Worm (Caenorhabditis elegans) whole organism, L4 larva: ENCODE data around the gene str-187.

Experiments
- F49E8.2 ChIP-seq: sonication (generic microtip); optimal IDR thresholded peaks from 2 replicates; lab custom pipeline; 2016; ENCODE audit warnings: missing compliant biosample characterization, mild to moderate bottlenecking, missing genetic modification characterization, borderline replicate concordance
- T20F7.1 ChIP-seq: fragments of 200-800 bp; sonication (Bioruptor generic); optimal IDR thresholded peaks from 2 replicates; lab custom pipeline; 2018; ENCODE audit warnings: mild to moderate bottlenecking, missing genetic modification characterization, missing compliant biosample characterization
- T26A8.4 ChIP-seq: fragments of 200-800 bp; sonication (Bioruptor generic); IDR thresholded peaks from 2 replicates; pipeline ENCODE4 v1.3.6; 2022; ENCODE audit warnings: missing genetic modification characterization, missing compliant biosample characterization
- daf-12 ChIP-seq: fragments of 150-350 bp; optimal IDR thresholded peaks from 2 replicates; lab custom pipeline; 2014; ENCODE audit warnings: missing biosample characterization, missing genetic modification reagents, missing genetic modification characterization
- dmd-6 ChIP-seq: fragments of 200-800 bp; sonication (Bioruptor generic); IDR thresholded peaks from 2 replicates; pipeline ENCODE4 v1.3.6; 2022; ENCODE audit warnings: missing genetic modification reagents, missing genetic modification characterization, missing compliant biosample characterization
- jun-1 ChIP-seq: fragments of 150-350 bp; optimal IDR thresholded peaks from 2 replicates; lab custom pipeline; 2014; ENCODE audit warnings: missing biosample characterization, missing genetic modification reagents, missing genetic modification characterization
- lin-1 ChIP-seq: fragments of 200-800 bp; sonication (Bioruptor generic); IDR thresholded peaks from 2 replicates; pipeline ENCODE4 v1.3.6; 2022; ENCODE audit warnings: missing genetic modification reagents, missing genetic modification characterization, missing compliant biosample characterization
- lir-3 ChIP-seq: sonication (generic microtip); optimal IDR thresholded peaks from 2 replicates; lab custom pipeline; 2016; ENCODE audit warnings: mild to moderate bottlenecking, missing genetic modification characterization, missing compliant biosample characterization
- lsy-2 ChIP-seq, 2 experiments: fragments of 150-350 bp in 1 of 2; sonication (generic microtip) in 1 of 2; optimal IDR thresholded peaks; 2 replicates each; lab custom pipeline; 2014 to 2017; ENCODE audit warnings: missing biosample characterization in 2 of 2, missing genetic modification characterization in 2 of 2
- pqm-1 ChIP-seq: sonication (generic microtip); optimal IDR thresholded peaks from 2 replicates; lab custom pipeline; 2017; ENCODE audit warnings: missing biosample characterization, missing genetic modification characterization
- skn-1 ChIP-seq: fragments of 150-350 bp; optimal IDR thresholded peaks from 2 replicates; lab custom pipeline; 2014; ENCODE audit warnings: missing biosample characterization, missing genetic modification characterization
- spr-1 ChIP-seq: sonication (generic microtip); optimal IDR thresholded peaks from 2 replicates; lab custom pipeline; 2016; ENCODE audit warnings: mild to moderate bottlenecking, missing genetic modification characterization, missing compliant biosample characterization

DNA sequence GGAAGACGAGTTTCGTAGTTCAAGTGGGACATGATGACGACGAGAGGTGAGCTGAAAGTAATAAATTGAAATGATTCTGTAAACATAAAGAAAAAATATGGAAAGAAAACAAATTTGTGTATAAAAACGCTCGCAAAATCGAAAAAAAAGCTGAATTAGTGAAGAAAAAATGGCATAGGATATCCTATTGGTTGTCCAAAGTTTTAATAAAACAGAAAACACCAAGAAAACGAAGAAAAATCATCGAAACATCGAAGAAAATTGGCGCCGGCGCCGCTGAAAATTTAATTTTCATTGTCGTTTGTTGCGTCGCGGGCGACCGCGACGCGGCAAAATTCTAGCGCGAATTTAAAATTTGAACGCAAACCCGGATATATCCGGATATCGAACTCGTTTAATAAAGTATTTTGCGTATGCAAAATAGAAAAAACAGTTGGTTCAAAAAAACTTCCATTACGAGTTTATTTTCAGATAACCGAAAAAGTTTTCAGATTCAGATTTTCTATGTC is 8.3 kb downstream of the str-187 start, which contains the start of gene gln-5:
- no peak for TF ChIP-seq lin-1 (GFP tag; lab: Robert Waterston, UW)
- no peak for TF ChIP-seq lsy-2 (tag; optimal IDR thresholded peaks at IDR 0.05; lab: Kevin White, UChicago)
- TF ChIP-seq dmd-6, result no peak
- TF ChIP-seq spr-1 (tag; lab: Kevin White, UChicago), result no peak
- TF ChIP-seq daf-12, result no peak
- no peak for TF ChIP-seq T26A8.4 (GFP tag; lab: Robert Waterston, UW)
- TF ChIP-seq T20F7.1, result no peak
- no peak for TF ChIP-seq pqm-1
- no peak for TF ChIP-seq lir-3
- TF ChIP-seq F49E8.2 (tag; lab: Kevin White, UChicago), result no peak
- no peak for TF ChIP-seq jun-1 (tag; lab: Kevin White, UChicago)
- no peak for TF ChIP-seq skn-1 (tag; lab: Kevin White, UChicago)
